Fruit fly (Drosophila melanogaster): ENCODE data around the gene CG10359.

Gene CG10359

dm6 chr3L:3617252-3617651, 5.3 kb downstream of the CG10359 start (continued):
- TF ChIP-seq Eip74EF (GFP tag; optimal IDR thresholded peaks at IDR 0.05) = peak in 1 of 2 experiments; percentile 48
- TF ChIP-seq CG3163 (GFP tag; optimal IDR thresholded peaks at IDR 0.05) = peak; percentile 46
- peak; percentile 68; the same call in 1 of the 3 replicates for TF ChIP-seq CG11093 (GFP tag; IDR thresholded peaks at IDR 0.05)
- TF ChIP-seq CG42726 (GFP tag; IDR thresholded peaks at IDR 0.05; ENCODE audit: partially characterized antibody) = no peak
- TF ChIP-seq lola (GFP tag; optimal IDR thresholded peaks at IDR 0.05) = peak in 1 of 3 experiments; percentile 95
- peak; percentile 52 for TF ChIP-seq CG10431 (GFP tag; optimal IDR thresholded peaks at IDR 0.05)
- peak; percentile 87 for TF ChIP-seq CG14710 (tag; optimal IDR thresholded peaks at IDR 0.05)
- peak; percentile 47; the same call in 1 of the 2 replicates for TF ChIP-seq dati (GFP tag; IDR thresholded peaks at IDR 0.05)
- TF ChIP-seq Sox100B (GFP tag; optimal IDR thresholded peaks at IDR 0.05) = peak; percentile 54
- peak; percentile 66 for TF ChIP-seq jumu (GFP tag; optimal IDR thresholded peaks at IDR 0.05)
- TF ChIP-seq pho (GFP tag; optimal IDR thresholded peaks at IDR 0.05) = peak; percentile 42
- TF ChIP-seq schlank (tag; optimal IDR thresholded peaks at IDR 0.05) = no peak
- no peak for TF ChIP-seq CG5953 (GFP tag; IDR thresholded peaks at IDR 0.05)
- TF ChIP-seq CG13894 (tag; optimal IDR thresholded peaks at IDR 0.05) = no peak
- TF ChIP-seq nom (GFP tag; optimal IDR thresholded peaks at IDR 0.05) = peak; percentile 64
- peak; percentile 73 for TF ChIP-seq CG12219 (GFP tag; optimal IDR thresholded peaks at IDR 0.05)
- peak; percentile 47; the same call in 1 of the 2 replicates for TF ChIP-seq klu (GFP tag; IDR thresholded peaks at IDR 0.05)
- no peak for TF ChIP-seq CG10321 (GFP tag; IDR thresholded peaks at IDR 0.05)
- peak; percentile 33 for TF ChIP-seq Deaf1 (tag; optimal IDR thresholded peaks at IDR 0.05)
- no peak for TF ChIP-seq Lim3 (GFP tag; IDR thresholded peaks at IDR 0.05)
- peak; percentile 20 for TF ChIP-seq CG9876 (GFP tag; optimal IDR thresholded peaks at IDR 0.05)
- TF ChIP-seq CG2120 (GFP tag; optimal IDR thresholded peaks at IDR 0.05) = peak; percentile 50
- no peak for TF ChIP-seq luna (GFP tag; optimal IDR thresholded peaks at IDR 0.05)
- peak; percentile 76 for TF ChIP-seq CG17568 (GFP tag; optimal IDR thresholded peaks at IDR 0.05)
- peak; percentile 73 for TF ChIP-seq CG1233 (GFP tag; optimal IDR thresholded peaks at IDR 0.05)
- peak; percentile 94 for TF ChIP-seq zfh1 (GFP tag; IDR thresholded peaks at IDR 0.05)
- no peak for TF ChIP-seq sug (tag; optimal IDR thresholded peaks at IDR 0.05)
- peak; percentile 2 for TF ChIP-seq CG9797 (GFP tag; optimal IDR thresholded peaks at IDR 0.05)
- peak; percentile 40 for TF ChIP-seq CG9817 (tag; optimal IDR thresholded peaks at IDR 0.05)
- peak; percentile 77 for TF ChIP-seq Awh (GFP tag; IDR thresholded peaks at IDR 0.05)
- peak; percentile 1 for TF ChIP-seq emc (GFP tag; optimal IDR thresholded peaks at IDR 0.05)
- no peak for TF ChIP-seq HLHmδ (GFP tag; optimal IDR thresholded peaks at IDR 0.05)
- TF ChIP-seq CG30403 (GFP tag; optimal IDR thresholded peaks at IDR 0.05) = peak; percentile 83
- TF ChIP-seq hbn (GFP tag; IDR thresholded peaks at IDR 0.05; ENCODE audit: partially characterized antibody) = no peak
- TF ChIP-seq CG14014 (GFP tag; IDR thresholded peaks at IDR 0.05) = peak; percentile 67
- TF ChIP-seq CG5245 (GFP tag; optimal IDR thresholded peaks at IDR 0.05) = peak; percentile 80
- TF ChIP-seq TFAM (GFP tag; optimal IDR thresholded peaks at IDR 0.05) = peak; percentile 37
- peak; percentile 4 for TF ChIP-seq repo (GFP tag; optimal IDR thresholded peaks at IDR 0.05)
- 0 out of 3 replicates have a peak, but pooled peaks have one; percentile 35 for TF ChIP-seq Dbx (GFP tag; IDR thresholded peaks at IDR 0.05)
- TF ChIP-seq her (GFP tag; optimal IDR thresholded peaks at IDR 0.05) = peak; percentile 56
- TF ChIP-seq H2.0 (GFP tag; IDR thresholded peaks at IDR 0.05) = peak; percentile 74
- TF ChIP-seq odd (GFP tag; optimal IDR thresholded peaks at IDR 0.05) = peak; percentile 58
- TF ChIP-seq shn (GFP tag; optimal IDR thresholded peaks at IDR 0.05) = peak; percentile 62
- peak; percentile 76 for TF ChIP-seq CG34422 (GFP tag; IDR thresholded peaks at IDR 0.05)
- TF ChIP-seq tap (tag; optimal IDR thresholded peaks at IDR 0.05) = peak; percentile 58
- peak; percentile 67; the same call in 1 of the 3 replicates for TF ChIP-seq gce (GFP tag; IDR thresholded peaks at IDR 0.05)
- TF ChIP-seq lmd (GFP tag; IDR thresholded peaks at IDR 0.05) = peak; percentile 76
- peak; percentile 53 for TF ChIP-seq Bdp1 (GFP tag; optimal IDR thresholded peaks at IDR 0.05)
- TF ChIP-seq sc (optimal IDR thresholded peaks at IDR 0.05) = no peak
- TF ChIP-seq sc (GFP tag; optimal IDR thresholded peaks at IDR 0.05) = peak; percentile 80
- no peak for TF ChIP-seq HmgD (GFP tag; optimal IDR thresholded peaks at IDR 0.05)
